Fruit fly (Drosophila melanogaster): ENCODE results near the gene CG34109.

dm6 chr2L:10056705-10057104 is 37.2 kb upstream of the CG34109 start, which contains the start of gene Pen:
- no peak for TF ChIP-seq pad (GFP tag; optimal IDR thresholded peaks at IDR 0.05)
- TF ChIP-seq cic (GFP tag; optimal IDR thresholded peaks at IDR 0.05) = no peak
- no peak for TF ChIP-seq CG7101 (tag; optimal IDR thresholded peaks at IDR 0.05)
- no peak for TF ChIP-seq CG12768 (GFP tag; optimal IDR thresholded peaks at IDR 0.05)
- TF ChIP-seq Mnt (GFP tag; optimal IDR thresholded peaks at IDR 0.05) = no peak
- TF ChIP-seq CG7045 (GFP tag; optimal IDR thresholded peaks at IDR 0.05) = no peak
- no peak for TF ChIP-seq CG11617 (GFP tag; optimal IDR thresholded peaks at IDR 0.05)
- TF ChIP-seq bab1 (GFP tag; optimal IDR thresholded peaks at IDR 0.05) = no peak
